Fruit fly (Drosophila melanogaster) whole organism, embryonic: ENCODE data around the gene Drsl1.

ENCODE experiments used
- CG10654 ChIP-seq: fragments of 200-800 bp; sonication (Bioruptor generic); optimal IDR thresholded peaks from 2 replicates; lab custom pipeline; 2016; ENCODE audit warnings: missing biosample characterization, missing genetic modification characterization
- CG11093 ChIP-seq: fragments of 200-800 bp; sonication (Bioruptor generic); IDR thresholded peaks from 3 replicates; pipeline ENCODE4 v1.3.6; 2022; ENCODE audit warnings: missing biosample characterization, missing genetic modification characterization
- CG11560 ChIP-seq: fragments of 200-800 bp; sonication (Bioruptor generic); IDR thresholded peaks from 3 replicates; pipeline ENCODE4 v1.3.6; 2022; ENCODE audit warnings: missing biosample characterization, missing genetic modification characterization
- CG12391 ChIP-seq: fragments of 200-800 bp; sonication (Bioruptor generic); optimal IDR thresholded peaks from 3 replicates; lab custom pipeline; 2018; ENCODE audit warnings: missing biosample characterization, mild to moderate bottlenecking, missing genetic modification characterization, moderate library complexity
- CG13296 ChIP-seq: fragments of 200-800 bp; sonication (Bioruptor generic); optimal IDR thresholded peaks from 3 replicates; lab custom pipeline; 2018; ENCODE audit warnings: missing biosample characterization, mild to moderate bottlenecking, missing genetic modification characterization
- CG14014 ChIP-seq: fragments of 200-800 bp; sonication (Bioruptor generic); IDR thresholded peaks from 2 replicates; pipeline ENCODE4 v1.3.6; 2022; ENCODE audit warnings: missing biosample characterization, missing genetic modification characterization
- CG14860 ChIP-seq: fragments of 200-800 bp; sonication (Bioruptor generic); IDR thresholded peaks from 3 replicates; pipeline ENCODE4 v1.3.6; 2022; ENCODE audit warnings: missing biosample characterization, missing genetic modification characterization; ENCODE audit not compliant: partially characterized antibody
- CG1647 ChIP-seq: fragments of 200-800 bp; sonication (Bioruptor generic); optimal IDR thresholded peaks from 3 replicates; lab custom pipeline; 2016; ENCODE audit warnings: missing biosample characterization, missing genetic modification characterization
- CG17361 ChIP-seq: fragments of 200-800 bp; sonication (Bioruptor generic); IDR thresholded peaks from 3 replicates; pipeline ENCODE4 v1.3.6; 2022; ENCODE audit warnings: missing biosample characterization, missing genetic modification characterization
- CG17802 ChIP-seq: fragments of 200-800 bp; sonication (Bioruptor generic); optimal IDR thresholded peaks from 2 replicates; lab custom pipeline; 2018; ENCODE audit warnings: missing biosample characterization, mild to moderate bottlenecking, missing genetic modification characterization, moderate library complexity
- CG18262 ChIP-seq: fragments of 200-800 bp; optimal IDR thresholded peaks from 3 replicates; lab custom pipeline; 2019; ENCODE audit warnings: missing biosample characterization, mild to moderate bottlenecking, missing genetic modification characterization, moderate library complexity
- CG2889 ChIP-seq: fragments of 200-800 bp; sonication (Bioruptor generic); IDR thresholded peaks from 3 replicates; pipeline ENCODE4 v1.3.6; 2022; ENCODE audit warnings: missing biosample characterization, missing genetic modification characterization
- CG3065 ChIP-seq: fragments of 200-800 bp; sonication (Bioruptor generic); optimal IDR thresholded peaks from 2 replicates; lab custom pipeline; 2016; ENCODE audit warnings: missing biosample characterization, missing genetic modification characterization
- CG34224 ChIP-seq: fragments of 200-800 bp; sonication (Bioruptor generic); IDR thresholded peaks from 3 replicates; pipeline ENCODE4 v1.3.6; 2022; ENCODE audit warnings: missing biosample characterization, missing genetic modification characterization; ENCODE audit not compliant: partially characterized antibody
- CG3995 ChIP-seq: fragments of 200-800 bp; sonication (Bioruptor generic); optimal IDR thresholded peaks from 3 replicates; lab custom pipeline; 2016; ENCODE audit warnings: missing biosample characterization, missing genetic modification characterization
- CG6683 ChIP-seq: fragments of 200-800 bp; sonication (Bioruptor generic); optimal IDR thresholded peaks from 2 replicates; lab custom pipeline; 2017; ENCODE audit warnings: missing biosample characterization, mild to moderate bottlenecking, missing genetic modification characterization, missing genetic modification reagents
- CG8290 ChIP-seq, 3 experiments: fragments of 200-800 bp; sonication (Bioruptor generic); optimal IDR thresholded peaks; 2 replicates each; lab custom pipeline; 2016 to 2019; ENCODE audit warnings: missing biosample characterization in 3 of 3, missing genetic modification characterization in 3 of 3, mild to moderate bottlenecking in 2 of 3, moderate library complexity in 1 of 3
- CG8359 ChIP-seq: fragments of 200-800 bp; sonication (Bioruptor generic); optimal IDR thresholded peaks from 2 replicates; lab custom pipeline; 2017; ENCODE audit warnings: missing biosample characterization, mild to moderate bottlenecking, missing genetic modification characterization, borderline replicate concordance
- Chrac-16 ChIP-seq: fragments of 200-800 bp; sonication (Bioruptor generic); optimal IDR thresholded peaks from 3 replicates; lab custom pipeline; 2016; ENCODE audit warnings: missing biosample characterization, missing genetic modification characterization
- Dek ChIP-seq: fragments of 200-800 bp; sonication (Bioruptor generic); optimal IDR thresholded peaks from 3 replicates; lab custom pipeline; 2019; ENCODE audit warnings: missing biosample characterization, mild to moderate bottlenecking, missing genetic modification characterization, moderate library complexity
- Doc3 ChIP-seq: fragments of 200-800 bp; sonication (Bioruptor generic); IDR thresholded peaks from 3 replicates; pipeline ENCODE4 v1.3.6; 2022; ENCODE audit warnings: missing biosample characterization, missing genetic modification characterization; ENCODE audit not compliant: partially characterized antibody
- HHEX ChIP-seq: fragments of 200-800 bp; sonication (Bioruptor generic); optimal IDR thresholded peaks from 3 replicates; lab custom pipeline; 2017; ENCODE audit warnings: missing biosample characterization, mild to moderate bottlenecking, missing genetic modification characterization, missing genetic modification reagents
- MESR4 ChIP-seq: fragments of 200-800 bp; sonication (Bioruptor generic); optimal IDR thresholded peaks from 2 replicates; lab custom pipeline; 2018; ENCODE audit warnings: missing biosample characterization, mild to moderate bottlenecking, missing genetic modification characterization, moderate library complexity
- MTF-1 ChIP-seq: fragments of 200-800 bp; sonication (Bioruptor generic); optimal IDR thresholded peaks from 2 replicates; lab custom pipeline; 2018; ENCODE audit warnings: missing biosample characterization, mild to moderate bottlenecking, missing genetic modification characterization, borderline replicate concordance
- Tbp ChIP-seq: fragments of >200 bp; optimal IDR thresholded peaks from 2 replicates; lab custom pipeline; 2018; ENCODE audit warnings: missing biosample characterization, missing genetic modification characterization
- amos ChIP-seq: fragments of 200-800 bp; sonication (Bioruptor generic); IDR thresholded peaks from 2 replicates; pipeline ENCODE4 v1.3.6; 2022; ENCODE audit warnings: missing biosample characterization, missing genetic modification characterization; ENCODE audit not compliant: partially characterized antibody
- aop ChIP-seq: fragments of 200-800 bp; sonication (Bioruptor generic); IDR thresholded peaks from 2 replicates; pipeline ENCODE4 v1.3.6; 2022; ENCODE audit warnings: missing biosample characterization, missing genetic modification characterization
- bbx ChIP-seq: fragments of 200-800 bp; sonication (Bioruptor generic); IDR thresholded peaks from 2 replicates; pipeline ENCODE4 v1.3.6; 2022; ENCODE audit warnings: missing biosample characterization, missing genetic modification characterization; ENCODE audit not compliant: partially characterized antibody
- cad ChIP-seq: fragments of >200 bp; optimal IDR thresholded peaks from 2 replicates; lab custom pipeline; 2017; ENCODE audit warnings: missing biosample characterization, missing genetic modification characterization
- chif ChIP-seq, 2 experiments: fragments of 200-800 bp; sonication (Bioruptor generic); optimal IDR thresholded peaks; 3 replicates each; lab custom pipeline; 2016; ENCODE audit warnings: missing biosample characterization in 2 of 2, missing genetic modification characterization in 2 of 2
- crp ChIP-seq, 2 experiments: fragments of 200-800 bp; sonication (Bioruptor generic); optimal IDR thresholded peaks; 2 replicates in 1 of 2; 3 replicates in 1 of 2; lab custom pipeline; 2017; ENCODE audit warnings: missing biosample characterization in 2 of 2, missing genetic modification characterization in 2 of 2, mild to moderate bottlenecking in 1 of 2, moderate library complexity in 1 of 2
- dan ChIP-seq: fragments of 200-800 bp; sonication (Bioruptor generic); IDR thresholded peaks from 2 replicates; pipeline ENCODE4 v1.3.6; 2022; ENCODE audit warnings: missing biosample characterization, missing genetic modification characterization
- emc ChIP-seq: fragments of 200-800 bp; sonication (Bioruptor generic); optimal IDR thresholded peaks from 2 replicates; lab custom pipeline; 2016; ENCODE audit warnings: missing biosample characterization, missing genetic modification characterization
- ems ChIP-seq: fragments of 200-800 bp; sonication (Bioruptor generic); optimal IDR thresholded peaks from 3 replicates; lab custom pipeline; 2016; ENCODE audit warnings: missing biosample characterization, missing genetic modification characterization
- gcm ChIP-seq: fragments of 200-800 bp; sonication (Bioruptor generic); optimal IDR thresholded peaks from 2 replicates; lab custom pipeline; 2019; ENCODE audit warnings: missing biosample characterization, mild to moderate bottlenecking, missing genetic modification characterization, moderate library complexity
- gem ChIP-seq: fragments of 200-800 bp; sonication (Bioruptor generic); optimal IDR thresholded peaks from 2 replicates; lab custom pipeline; 2019; ENCODE audit warnings: missing biosample characterization, mild to moderate bottlenecking, missing genetic modification characterization, moderate library complexity
- gro ChIP-seq: fragments of 200-800 bp; sonication (Bioruptor generic); optimal IDR thresholded peaks from 2 replicates; lab custom pipeline; 2016; ENCODE audit warnings: missing biosample characterization, missing genetic modification characterization
- kni ChIP-seq: fragments of 200-800 bp; sonication (Bioruptor generic); optimal IDR thresholded peaks from 3 replicates; lab custom pipeline; 2017; ENCODE audit warnings: mild to moderate bottlenecking, missing biosample characterization, missing genetic modification reagents, missing genetic modification characterization
- nerfin-2 ChIP-seq: fragments of 200-800 bp; sonication (Bioruptor generic); IDR thresholded peaks from 2 replicates; pipeline ENCODE4 v1.3.6; 2022; ENCODE audit warnings: missing biosample characterization, missing genetic modification characterization; ENCODE audit not compliant: partially characterized antibody
- org-1 ChIP-seq: fragments of 200-800 bp; sonication (Bioruptor generic); optimal IDR thresholded peaks from 2 replicates; lab custom pipeline; 2017; ENCODE audit warnings: missing biosample characterization, missing genetic modification characterization
- pum ChIP-seq: fragments of 200-800 bp; sonication (Bioruptor generic); optimal IDR thresholded peaks from 2 replicates; lab custom pipeline; 2016; ENCODE audit warnings: missing biosample characterization, missing genetic modification characterization
- sd ChIP-seq: fragments of 200-800 bp; sonication (Bioruptor generic); optimal IDR thresholded peaks from 3 replicates; lab custom pipeline; 2018; ENCODE audit warnings: missing biosample characterization, mild to moderate bottlenecking, missing genetic modification characterization, moderate library complexity
- sens-2 ChIP-seq: fragments of 200-800 bp; sonication (Bioruptor generic); IDR thresholded peaks from 2 replicates; pipeline ENCODE4 v1.3.6; 2022; ENCODE audit warnings: missing biosample characterization, missing genetic modification characterization
- sob ChIP-seq: fragments of 200-800 bp; sonication (Bioruptor generic); IDR thresholded peaks from 2 replicates; pipeline ENCODE4 v1.3.6; 2022; ENCODE audit warnings: missing biosample characterization, missing genetic modification characterization
- tin ChIP-seq: fragments of 200-800 bp; sonication (Bioruptor generic); optimal IDR thresholded peaks from 3 replicates; lab custom pipeline; 2016; ENCODE audit warnings: missing biosample characterization, missing genetic modification characterization
- tll ChIP-seq, 2 experiments: fragments of 200-800 bp in 1 of 2; fragments of >200 bp in 1 of 2; sonication (Bioruptor generic) in 1 of 2; optimal IDR thresholded peaks; 2 replicates each; lab custom pipeline; 2017 to 2019; ENCODE audit warnings: missing biosample characterization in 2 of 2, missing genetic modification characterization in 2 of 2, mild to moderate bottlenecking in 1 of 2, moderate library complexity in 1 of 2
- ttk ChIP-seq: fragments of 200-800 bp; sonication (Bioruptor generic); IDR thresholded peaks from 2 replicates; pipeline ENCODE4 v2.1.2; 2022; ENCODE audit warnings: missing biosample characterization, missing genetic modification characterization
- wek ChIP-seq: fragments of 200-800 bp; sonication (Bioruptor generic); optimal IDR thresholded peaks from 3 replicates; lab custom pipeline; 2018; ENCODE audit warnings: missing biosample characterization, mild to moderate bottlenecking, missing genetic modification characterization, moderate library complexity

Drsl1 gene

dm6 chr3L:3301171-3301738, 34.3 kb downstream of the Drsl1 start (continued):
- TF ChIP-seq sens-2 (GFP tag; lab: Robert Waterston, UW), result peak; percentile 90
- peak; percentile 95 for TF ChIP-seq CG12391 (tag; lab: Kevin White, UChicago)
- TF ChIP-seq CG11560 (tag; lab: Robert Waterston, UW), result peak; percentile 66
- peak; percentile 32; the same call in 1 of the 2 replicates for TF ChIP-seq dan (GFP tag; lab: Robert Waterston, UW)
- no peak for TF ChIP-seq bbx (GFP tag; lab: Robert Waterston, UW)
- no peak for TF ChIP-seq Doc3 (GFP tag; lab: Robert Waterston, UW)
- peak; percentile 81 for TF ChIP-seq sd (tag; lab: Kevin White, UChicago)
- TF ChIP-seq pum (GFP tag; lab: Kevin White, UChicago), result peak; percentile 84
- TF ChIP-seq CG18262 (tag; lab: Kevin White, UChicago), result peak; percentile 94
- no peak for TF ChIP-seq amos
- TF ChIP-seq MTF-1 (GFP tag; lab: Kevin White, UChicago), result peak; percentile 74
- peak; percentile 93 for TF ChIP-seq gcm (GFP tag; lab: Kevin White, UChicago)
- peak; percentile 33 for TF ChIP-seq wek (GFP tag; lab: Kevin White, UChicago)
- TF ChIP-seq tin (GFP tag; lab: Kevin White, UChicago), result peak; percentile 86
- peak; percentile 85 for TF ChIP-seq ttk (GFP tag; lab: Robert Waterston, UW)
- no peak for TF ChIP-seq nerfin-2 (GFP tag; lab: Robert Waterston, UW)
- TF ChIP-seq CG8359, result peak; percentile 76
- peak; percentile 31 for TF ChIP-seq MESR4
- TF ChIP-seq Chrac-16 (GFP tag; lab: Kevin White, UChicago), result peak; percentile 89
- peak; percentile 89 for TF ChIP-seq org-1 (GFP tag; lab: Kevin White, UChicago)
- TF ChIP-seq kni (GFP tag; lab: Kevin White, UChicago), result peak; percentile 85
- TF ChIP-seq aop (GFP tag; lab: Robert Waterston, UW), result peak; percentile 55; the same call in 1 of the 2 replicates
- TF ChIP-seq CG14860 (GFP tag; lab: Robert Waterston, UW), result no peak
- peak; percentile 85 for TF ChIP-seq CG1647 (GFP tag; lab: Kevin White, UChicago)
- TF ChIP-seq CG3065, result peak; percentile 69
- peak; percentile 86 for TF ChIP-seq CG2889 (GFP tag; lab: Robert Waterston, UW)
- TF ChIP-seq ems (GFP tag; lab: Kevin White, UChicago), result peak; percentile 88
- TF ChIP-seq CG17361 (GFP tag; lab: Robert Waterston, UW), result peak; percentile 94
- TF ChIP-seq sob (GFP tag; lab: Robert Waterston, UW), result peak; percentile 94
- no peak for TF ChIP-seq CG34224 (GFP tag; lab: Robert Waterston, UW)
- TF ChIP-seq CG8290 (GFP tag; optimal IDR thresholded peaks at IDR 0.05; lab: Kevin White, UChicago), result peak; percentile 37
- TF ChIP-seq CG8290 (tag; optimal IDR thresholded peaks at IDR 0.05; lab: Kevin White, UChicago), result peak in 1 of 2 experiments; percentile 63
- TF ChIP-seq tll (GFP tag; optimal IDR thresholded peaks at IDR 0.05; lab: Kevin White, UChicago), result no peak
- peak; percentile 81 for TF ChIP-seq CG10654 (GFP tag; lab: Kevin White, UChicago)
- TF ChIP-seq CG17802, result peak; percentile 57
- no peak for TF ChIP-seq Tbp
- TF ChIP-seq HHEX, result peak; percentile 89
- TF ChIP-seq gro (GFP tag; lab: Kevin White, UChicago), result peak; percentile 85
- peak; percentile 83 for TF ChIP-seq CG6683 (GFP tag; lab: Kevin White, UChicago)
- peak; percentile 74 for TF ChIP-seq emc (GFP tag; lab: Kevin White, UChicago)
- peak; percentile 92 for TF ChIP-seq CG14014 (GFP tag; lab: Robert Waterston, UW)
- peak; percentile 94 for TF ChIP-seq CG13296 (GFP tag; lab: Kevin White, UChicago)
- peak in 1 of 2 experiments; percentile 51 for TF ChIP-seq crp (GFP tag; optimal IDR thresholded peaks at IDR 0.05; lab: Kevin White, UChicago)
- TF ChIP-seq CG11093 (GFP tag; lab: Robert Waterston, UW), result peak; percentile 76; the same call in 2 of the 3 replicates
- peak; percentile 91 for TF ChIP-seq Dek (tag; lab: Kevin White, UChicago)
- TF ChIP-seq CG3995 (GFP tag; lab: Kevin White, UChicago), result peak; percentile 23
- peak; percentile 89 to 90 for TF ChIP-seq chif (GFP tag; optimal IDR thresholded peaks at IDR 0.05; lab: Kevin White, UChicago)
- TF ChIP-seq gem (tag; lab: Kevin White, UChicago), result peak; percentile 96
- no peak for TF ChIP-seq cad (GFP tag; lab: Kevin White, UChicago)
